Worm (Caenorhabditis elegans) whole organism, L4/young adult: ENCODE measurements around the gene pcp-1.

Source experiments
- W03F9.2 ChIP-seq: fragments of 150-350 bp; optimal IDR thresholded peaks from 2 replicates; lab custom pipeline; 2014; ENCODE audit warnings: missing biosample characterization, missing genetic modification characterization
- dao-5 ChIP-seq: sonication (generic microtip); optimal IDR thresholded peaks from 2 replicates; lab custom pipeline; 2016; ENCODE audit warnings: missing genotype, missing genetic modification characterization, moderate library complexity, missing compliant biosample characterization
- him-1 ChIP-seq: sonication (generic microtip); optimal IDR thresholded peaks from 2 replicates; lab custom pipeline; 2016; ENCODE audit warnings: missing genotype, missing genetic modification reagents, missing genetic modification characterization, missing compliant biosample characterization

DNA sequence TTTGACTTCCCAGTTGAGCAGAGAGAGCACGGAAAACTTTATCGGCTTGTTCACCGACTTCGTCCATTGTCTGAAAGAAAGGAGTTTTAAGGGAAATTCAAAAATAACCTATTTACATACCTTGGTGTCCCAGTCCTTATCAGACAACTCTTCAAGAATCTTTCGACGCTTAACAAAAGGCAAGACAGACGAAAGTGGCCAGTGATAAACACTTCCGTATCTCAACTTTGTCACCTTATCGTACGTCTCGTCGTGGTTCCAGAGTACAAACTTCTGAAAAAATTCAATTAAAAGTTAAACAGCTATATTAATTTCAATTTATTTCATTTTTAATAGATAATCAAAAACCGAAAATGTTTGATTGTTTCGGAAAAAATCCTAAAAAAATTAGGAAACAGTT, 3.5 kb downstream of the pcp-1 start:
- TF ChIP-seq him-1 = no peak
- TF ChIP-seq W03F9.2 (tag; lab: Kevin White, UChicago) = no peak
- TF ChIP-seq dao-5 (tag; lab: Kevin White, UChicago) = no peak
